Worm (Caenorhabditis elegans): ENCODE measurements around the gene C25E10.12.

- no peak for TF ChIP-seq ets-7 (tag; optimal IDR thresholded peaks at IDR 0.05)
- no peak for TF ChIP-seq B0310.2 (tag; optimal IDR thresholded peaks at IDR 0.05)
- no peak for TF ChIP-seq hnd-1 (tag; optimal IDR thresholded peaks at IDR 0.05)
- TF ChIP-seq hmbx-1 (tag; optimal IDR thresholded peaks at IDR 0.05): no peak
Observed at ce11 chrV:9108219-9108618, 46.0 kb upstream of the C25E10.12 start, which contains the start of gene F21C10.18.

Measured in whole organism, early embryonic.